Worm (Caenorhabditis elegans) whole organism, L4/young adult: ENCODE measurements around the gene T28F3.9.

Experiments used
- W03F9.2 ChIP-seq: fragments of 150-350 bp; optimal IDR thresholded peaks from 2 replicates; lab custom pipeline; 2014; ENCODE audit warnings: missing biosample characterization, missing genetic modification characterization
- dao-5 ChIP-seq: sonication (generic microtip); optimal IDR thresholded peaks from 2 replicates; lab custom pipeline; 2016; ENCODE audit warnings: missing genotype, missing genetic modification characterization, moderate library complexity, missing compliant biosample characterization
- him-1 ChIP-seq: sonication (generic microtip); optimal IDR thresholded peaks from 2 replicates; lab custom pipeline; 2016; ENCODE audit warnings: missing genotype, missing genetic modification reagents, missing genetic modification characterization, missing compliant biosample characterization

DNA sequence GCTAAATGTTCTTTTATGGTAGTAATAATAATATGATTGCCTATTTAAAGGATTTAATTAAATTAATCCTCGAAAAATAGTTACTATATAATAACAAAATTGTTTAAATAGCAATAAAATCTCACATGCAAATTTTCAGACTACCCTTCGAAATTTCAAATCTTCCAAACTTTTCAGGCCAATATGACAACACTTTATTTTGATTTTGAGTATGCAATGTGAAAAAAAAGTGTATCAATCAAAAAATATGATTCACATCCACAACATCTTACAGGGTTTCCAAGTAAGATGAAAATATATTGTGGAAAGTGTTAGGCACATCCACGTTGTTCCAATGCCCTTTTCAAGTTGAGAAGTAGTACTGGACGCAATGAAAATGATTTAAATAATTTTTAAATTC, 3.5 kb downstream of the T28F3.9 start, which contains the start of gene snf-9:
- TF ChIP-seq him-1 (no peak), W03F9.2 (tag; lab: Kevin White, UChicago) (no peak), dao-5 (tag; lab: Kevin White, UChicago) (no peak)
